Fruit fly (Drosophila melanogaster) whole organism, pupa: ENCODE data around the gene ND-13A.

Source experiments
- CG14655 ChIP-seq: fragments of 200-800 bp; sonication (Bioruptor generic); optimal IDR thresholded peaks from 3 replicates; lab custom pipeline; 2017; ENCODE audit warnings: mild to moderate bottlenecking, missing biosample characterization, missing genetic modification reagents, missing genetic modification characterization
- CG8301 ChIP-seq: fragments of 200-800 bp; sonication (Bioruptor generic); optimal IDR thresholded peaks from 2 replicates; lab custom pipeline; 2018; ENCODE audit warnings: missing biosample characterization, mild to moderate bottlenecking, missing genetic modification characterization
- D1 ChIP-seq: fragments of 200-800 bp; sonication (Bioruptor generic); optimal IDR thresholded peaks from 2 replicates; lab custom pipeline; 2018; ENCODE audit warnings: missing biosample characterization, mild to moderate bottlenecking, missing genetic modification characterization, moderate library complexity
- EcR ChIP-seq: fragments of 200-800 bp; sonication (Bioruptor generic); optimal IDR thresholded peaks from 3 replicates; lab custom pipeline; 2019; ENCODE audit warnings: missing biosample characterization, missing genetic modification characterization, mild to moderate bottlenecking, moderate library complexity, missing genetic modification reagents
- Pif1A ChIP-seq: fragments of 200-800 bp; sonication (Bioruptor generic); optimal IDR thresholded peaks from 3 replicates; lab custom pipeline; 2016; ENCODE audit warnings: missing biosample characterization, missing genetic modification characterization
- Snoo ChIP-seq: fragments of 200-800 bp; sonication (Bioruptor generic); optimal IDR thresholded peaks from 3 replicates; lab custom pipeline; 2017; ENCODE audit warnings: missing biosample characterization, mild to moderate bottlenecking, missing genetic modification characterization, inconsistent platforms
- rn ChIP-seq: fragments of 200-800 bp; sonication (Bioruptor generic); IDR thresholded peaks from 2 replicates; pipeline ENCODE4 v1.3.6; 2022; ENCODE audit warnings: missing biosample characterization, missing genetic modification characterization

- no peak for TF ChIP-seq CG8301 (tag; lab: Kevin White, UChicago)
- no peak for TF ChIP-seq EcR (GFP tag; lab: Kevin White, UChicago)
- no peak for TF ChIP-seq rn (GFP tag; lab: Robert Waterston, UW)
- no peak for TF ChIP-seq Snoo (tag; lab: Kevin White, UChicago)
- TF ChIP-seq CG14655 (GFP tag; lab: Kevin White, UChicago) = no peak
- no peak for TF ChIP-seq Pif1A
- no peak for TF ChIP-seq D1
Observed at dm6 chr2L:5058094-5058493, 42.0 kb downstream of the ND-13A start, which contains the start of gene Nepl3.
